Fruit fly (Drosophila melanogaster) S2 (cell line): ENCODE results near the gene CG31808.

Experiments used
- CG8478 ChIP-seq: fragments of >200 bp; optimal IDR thresholded peaks from 2 replicates; lab custom pipeline; 2018
- CTCF ChIP-seq, 2 experiments: fragments of >200 bp; optimal IDR thresholded peaks; 2 replicates each; lab custom pipeline; 2018

DNA sequence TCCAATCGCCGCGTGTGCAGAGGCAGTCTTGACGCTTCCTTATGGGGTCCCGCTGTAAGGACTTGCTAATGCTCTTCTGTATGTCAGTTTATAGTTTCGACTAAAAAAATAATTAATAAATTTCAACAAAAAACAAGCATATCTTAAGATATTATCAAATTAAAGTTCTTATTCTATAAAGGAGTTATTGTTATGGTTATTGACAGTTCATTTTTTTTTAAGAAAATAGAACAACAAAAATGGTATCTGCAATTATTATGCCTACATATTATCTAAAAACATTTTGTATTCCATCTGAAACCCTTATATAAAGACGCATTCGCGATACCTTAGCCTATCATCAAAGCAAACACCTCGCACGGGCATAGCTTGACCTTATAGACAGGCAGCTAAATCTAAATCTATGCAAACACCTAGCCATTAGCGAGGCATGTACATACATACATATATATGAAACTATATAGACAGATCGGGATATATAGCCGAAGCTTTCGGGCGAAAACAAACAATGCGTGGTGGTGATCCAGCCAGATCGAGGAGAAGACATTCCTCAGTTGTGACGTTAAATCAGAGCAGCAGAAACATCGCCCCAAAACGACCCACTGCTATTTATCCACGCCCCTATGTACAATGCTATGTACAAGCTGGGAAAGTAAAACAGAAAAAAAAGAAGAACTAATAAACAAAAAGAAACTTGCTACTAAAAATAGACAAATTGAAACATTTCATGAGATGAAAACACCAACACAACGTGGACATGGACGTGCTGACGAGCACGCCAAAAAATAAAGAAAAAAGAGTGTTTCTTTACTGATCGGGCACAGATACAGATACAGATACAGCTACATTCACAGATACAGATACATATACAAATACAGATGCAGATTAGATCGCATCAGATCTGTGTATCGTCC, 44.8 kb upstream of the CG31808 start, which contains the start of gene ppk17:
- no peak for TF ChIP-seq CTCF (optimal IDR thresholded peaks at IDR 0.05; lab: Kevin White, UChicago)
- no peak for TF ChIP-seq CG8478
